Worm (Caenorhabditis elegans) whole organism, mixed stage, embryonic: ENCODE data around the gene srj-57.

Source experiments
- lin-13 ChIP-seq: fragments of 150-350 bp; optimal IDR thresholded peaks from 2 replicates; lab custom pipeline; 2014; ENCODE audit warnings: missing biosample characterization, missing genetic modification characterization
- mab-5 ChIP-seq: fragments of 150-350 bp; optimal IDR thresholded peaks from 2 replicates; lab custom pipeline; 2014; ENCODE audit warnings: missing biosample characterization, missing genetic modification characterization
- ztf-11 ChIP-seq: fragments of 150-350 bp; optimal IDR thresholded peaks from 2 replicates; lab custom pipeline; 2014; ENCODE audit warnings: missing biosample characterization, missing genetic modification characterization

ce11 chrV:2845771-2846170 lies 9.6 kb downstream of the srj-57 start, which contains the start of gene srj-44:
- TF ChIP-seq lin-13 (no peak), ztf-11 (tag; lab: Kevin White, UChicago) (no peak), mab-5 (no peak)
